Worm (Caenorhabditis elegans): ENCODE results near the gene Y38E10A.1.

The Y38E10A.1 gene

ce11 chrII:12525526-12525925, 44.9 kb downstream of the Y38E10A.1 start, which contains the start of gene srx-118 (continued):
- no peak for TF ChIP-seq nhr-120 (GFP tag; IDR thresholded peaks at IDR 0.05)
- TF ChIP-seq attf-5 (GFP tag; optimal IDR thresholded peaks at IDR 0.05) = no peak
- TF ChIP-seq egrh-3 (GFP tag; IDR thresholded peaks at IDR 0.05) = no peak
- TF ChIP-seq ztf-25 (GFP tag; IDR thresholded peaks at IDR 0.05) = no peak
- TF ChIP-seq aptf-3 (GFP tag; IDR thresholded peaks at IDR 0.05) = no peak
